Fruit fly (Drosophila melanogaster): ENCODE measurements around the gene JMJD6.

dm6 chr3R:22342708-22343107 is 19.5 kb downstream of the JMJD6 start:
- TF ChIP-seq usp (GFP tag; optimal IDR thresholded peaks at IDR 0.05) (no peak), psq (optimal IDR thresholded peaks at IDR 0.05) (no peak), EcR (GFP tag; optimal IDR thresholded peaks at IDR 0.05) (no peak)
